Worm (Caenorhabditis elegans) whole organism, L1 larva: Measurements from ENCODE around the gene F38E9.4.

Source experiments
- Y116A8C.19 ChIP-seq: sonication (generic microtip); optimal IDR thresholded peaks from 2 replicates; lab custom pipeline; 2016; ENCODE audit warnings: missing compliant biosample characterization, missing genetic modification characterization, borderline replicate concordance
- ceh-82 ChIP-seq, 3 experiments: fragments of 150-350 bp in 1 of 3; sonication (generic microtip) in 2 of 3; optimal IDR thresholded peaks; 2 replicates each; lab custom pipeline; 2014 to 2017; ENCODE audit warnings: missing biosample characterization in 3 of 3, missing genetic modification characterization in 3 of 3
- egl-27 ChIP-seq, 2 experiments: fragments of 150-350 bp in 1 of 2; sonication (generic microtip); optimal IDR thresholded peaks; 3 replicates each; lab custom pipeline; 2017 to 2018; ENCODE audit warnings: missing biosample characterization in 2 of 2, missing genetic modification characterization in 2 of 2, missing genetic modification reagents in 2 of 2
- fkh-4 ChIP-seq: sonication (generic microtip); optimal IDR thresholded peaks from 2 replicates; lab custom pipeline; 2016; ENCODE audit warnings: missing compliant biosample characterization, missing genetic modification characterization, borderline replicate concordance
- grh-1 ChIP-seq: fragments of 200-800 bp; sonication (Bioruptor generic); IDR thresholded peaks from 2 replicates; pipeline ENCODE4 v1.3.6; 2022; ENCODE audit warnings: missing genetic modification reagents, missing genetic modification characterization, missing compliant biosample characterization
- lin-13 ChIP-seq: fragments of 150-350 bp; optimal IDR thresholded peaks from 2 replicates; lab custom pipeline; 2014; ENCODE audit warnings: missing biosample characterization, missing genetic modification reagents, missing genetic modification characterization
- lir-3 ChIP-seq: sonication (generic microtip); optimal IDR thresholded peaks from 2 replicates; lab custom pipeline; 2016; ENCODE audit warnings: mild to moderate bottlenecking, missing genetic modification characterization, moderate library complexity, missing compliant biosample characterization; ENCODE audit not compliant: poor library complexity
- lsy-2 ChIP-seq, 2 experiments: fragments of 150-350 bp; optimal IDR thresholded peaks; 2 replicates each; lab custom pipeline; 2014; ENCODE audit warnings: missing biosample characterization in 2 of 2, missing genetic modification characterization in 2 of 2
- mef-2 ChIP-seq: fragments of 150-350 bp; optimal IDR thresholded peaks from 2 replicates; lab custom pipeline; 2014; ENCODE audit warnings: missing biosample characterization, missing genetic modification characterization
- nhr-237 ChIP-seq: fragments of 150-350 bp; optimal IDR thresholded peaks from 2 replicates; lab custom pipeline; 2014; ENCODE audit warnings: missing biosample characterization, missing genetic modification characterization
- nhr-77 ChIP-seq: fragments of 150-350 bp; optimal IDR thresholded peaks from 2 replicates; lab custom pipeline; 2014; ENCODE audit warnings: missing biosample characterization, missing genetic modification characterization
- pqm-1 ChIP-seq: sonication (generic microtip); optimal IDR thresholded peaks from 3 replicates; lab custom pipeline; 2017; ENCODE audit warnings: missing biosample characterization, missing genetic modification characterization
- sptf-1 ChIP-seq: fragments of 150-350 bp; optimal IDR thresholded peaks from 2 replicates; lab custom pipeline; 2014; ENCODE audit warnings: missing biosample characterization, missing genetic modification characterization
- ztf-4 ChIP-seq: fragments of 150-350 bp; optimal IDR thresholded peaks from 2 replicates; lab custom pipeline; 2014; ENCODE audit warnings: missing biosample characterization, missing genetic modification characterization

DNA sequence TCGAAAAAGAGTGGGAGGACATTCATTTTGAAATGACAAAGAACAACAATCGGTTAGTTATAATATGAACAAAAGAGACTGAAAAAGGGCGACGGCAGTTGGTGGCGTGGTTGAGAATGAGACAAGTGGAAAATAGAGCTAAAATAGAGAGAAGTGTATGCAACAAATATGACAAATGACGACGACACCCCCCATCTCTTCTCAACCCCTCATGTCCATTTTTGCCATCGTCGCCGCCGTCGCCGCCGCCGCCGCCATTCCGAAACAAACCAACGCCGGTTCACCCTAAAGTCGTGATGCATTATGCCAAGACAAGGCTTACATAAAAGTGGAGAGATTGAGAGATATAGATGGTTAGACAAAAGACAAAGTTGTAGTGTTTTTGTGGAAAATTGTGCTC, 42.5 kb upstream of the F38E9.4 start:
- TF ChIP-seq fkh-4 (tag; lab: Kevin White, UChicago), result no peak
- no peak for TF ChIP-seq ztf-4 (tag; lab: Kevin White, UChicago)
- TF ChIP-seq ceh-82 (tag; optimal IDR thresholded peaks at IDR 0.05; lab: Kevin White, UChicago), result no peak
- no peak for TF ChIP-seq pqm-1
- no peak for TF ChIP-seq nhr-237 (tag; lab: Kevin White, UChicago)
- TF ChIP-seq lin-13 (GFP tag; lab: Kevin White, UChicago), result no peak
- no peak for TF ChIP-seq lir-3 (tag; lab: Kevin White, UChicago)
- no peak for TF ChIP-seq nhr-77
- no peak for TF ChIP-seq mef-2 (tag; lab: Kevin White, UChicago)
- TF ChIP-seq grh-1 (GFP tag; lab: Robert Waterston, UW), result no peak
- TF ChIP-seq egl-27 (tag; optimal IDR thresholded peaks at IDR 0.05; lab: Kevin White, UChicago), result no peak
- no peak for TF ChIP-seq Y116A8C.19 (tag; lab: Kevin White, UChicago)
- TF ChIP-seq sptf-1, result no peak
- TF ChIP-seq lsy-2 (tag; optimal IDR thresholded peaks at IDR 0.05; lab: Kevin White, UChicago), result no peak
